Fruit fly (Drosophila melanogaster): ENCODE data around the gene Myo28B1.

dm6 chr2L:7685290-7685689, 19.4 kb downstream of the Myo28B1 start:
- TF ChIP-seq h (optimal IDR thresholded peaks at IDR 0.05) = no peak
- no peak for TF ChIP-seq Myc (optimal IDR thresholded peaks at IDR 0.05)
- no peak for TF ChIP-seq insv (optimal IDR thresholded peaks at IDR 0.05)
- no peak for TF ChIP-seq psq (optimal IDR thresholded peaks at IDR 0.05)
- no peak for TF ChIP-seq ttk (optimal IDR thresholded peaks at IDR 0.05)

All from Kc167 (cell line).